Worm (Caenorhabditis elegans): ENCODE data around the gene F13D12.10.

Gene F13D12.10

DNA sequence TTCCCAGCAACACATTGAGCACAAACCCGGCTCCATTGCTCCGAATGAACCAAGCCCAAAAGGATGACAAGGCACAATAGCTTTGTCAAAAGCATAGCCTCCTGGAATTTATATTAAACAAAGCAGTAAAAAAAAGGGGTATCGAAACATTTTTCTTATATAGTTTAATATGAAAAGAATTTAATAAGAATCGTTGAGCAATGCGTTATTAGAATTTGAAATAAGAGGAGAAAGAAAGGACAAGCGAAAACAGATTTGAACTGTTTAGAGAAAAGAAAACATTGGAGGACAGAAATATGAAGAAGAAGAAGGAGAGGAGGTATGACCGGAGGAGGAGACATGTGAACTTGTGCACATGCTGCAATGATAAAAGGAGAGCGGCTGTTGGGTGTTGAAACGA is 28.4 kb upstream of the F13D12.10 start, which contains the start of gene C47D12.5 (continued):
- TF ChIP-seq D1046.2 (GFP tag; IDR thresholded peaks at IDR 0.05) (no peak), nhr-48 (tag; optimal IDR thresholded peaks at IDR 0.05) (no peak), unc-130 (GFP tag; optimal IDR thresholded peaks at IDR 0.05) (no peak), dpl-1 (GFP tag; optimal IDR thresholded peaks at IDR 0.05) (no peak), fkh-10 (GFP tag; optimal IDR thresholded peaks at IDR 0.05) (no peak), lin-39 (tag; optimal IDR thresholded peaks at IDR 0.05) (no peak), ceh-32 (tag; optimal IDR thresholded peaks at IDR 0.05; ENCODE audit: poor library complexity) (no peak)

DNA sequence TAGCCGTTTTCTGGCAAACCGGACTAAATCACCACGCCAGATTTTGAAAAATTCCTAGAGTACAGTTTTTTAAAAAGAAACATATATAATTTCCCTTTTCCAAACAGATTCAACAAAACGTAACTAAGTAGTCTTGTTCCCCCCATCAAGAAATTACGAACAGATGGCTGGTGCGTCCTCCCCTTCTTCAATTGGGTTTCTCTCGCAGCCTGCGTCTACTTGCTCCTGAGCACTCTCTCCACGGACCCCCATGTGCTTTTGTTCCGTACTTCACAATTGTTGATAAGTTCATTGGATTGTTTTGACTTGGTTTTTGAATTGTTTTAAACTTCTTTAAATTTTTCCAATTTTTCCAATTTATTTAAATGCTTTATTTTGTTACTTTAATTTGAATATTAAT is 25.6 kb upstream of the F13D12.10 start:
- TF ChIP-seq hlh-30 (tag; optimal IDR thresholded peaks at IDR 0.05; ENCODE audit: insufficient read depth) (peak; percentile 40), mes-2 (tag; optimal IDR thresholded peaks at IDR 0.05; ENCODE audit: poor library complexity, severe bottlenecking) (peak; percentile 3), set-16 (GFP tag; IDR thresholded peaks at IDR 0.05) (no peak), nhr-10 (tag; optimal IDR thresholded peaks at IDR 0.05) (no peak), hmg-1.1 (GFP tag; IDR thresholded peaks at IDR 0.05) (0 out of 2 replicates have a peak, but pooled peaks have one; percentile 19), ceh-20 (GFP tag; IDR thresholded peaks at IDR 0.05) (no peak), mdl-1 (tag; optimal IDR thresholded peaks at IDR 0.05) (peak in 1 of 2 experiments; percentile 11)

DNA sequence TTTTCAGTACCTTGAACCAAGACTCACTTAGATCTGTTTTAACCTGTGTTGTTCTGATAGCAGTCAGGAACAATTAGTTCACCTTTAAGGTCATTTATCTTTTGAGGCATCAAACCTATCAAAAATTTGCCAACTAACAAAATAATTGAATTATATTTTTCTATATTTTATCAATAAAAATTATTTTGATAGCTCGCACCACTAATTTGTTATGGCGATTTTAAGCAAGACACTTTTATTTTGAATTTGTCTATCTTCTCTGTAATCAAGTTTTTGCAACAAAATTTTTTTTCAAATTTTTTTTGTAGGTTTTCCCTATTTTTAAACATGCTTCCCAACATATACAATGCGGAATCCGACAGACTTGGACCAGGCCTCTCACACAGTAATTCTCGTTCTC is 25.0 kb upstream of the F13D12.10 start, which contains the start of gene kel-1:
kel-1 (plus strand) TSS at position 301 of the 400 bp plus-strand sequence.
- TF ChIP-seq F37D6.2 (tag; optimal IDR thresholded peaks at IDR 0.05) (no peak), daf-8 (GFP tag; IDR thresholded peaks at IDR 0.05) (no peak), unc-39 (tag; optimal IDR thresholded peaks at IDR 0.05) (no peak), zag-1 (tag; optimal IDR thresholded peaks at IDR 0.05) (no peak), F26F4.8 (GFP tag; conservative IDR thresholded peaks at IDR 0.05) (no peak), lin-13 (GFP tag; optimal IDR thresholded peaks at IDR 0.05) (no peak), aha-1 (tag) (no peak), F49E8.2 (tag; optimal IDR thresholded peaks at IDR 0.05; ENCODE audit: borderline replicate concordance) (no peak)

DNA sequence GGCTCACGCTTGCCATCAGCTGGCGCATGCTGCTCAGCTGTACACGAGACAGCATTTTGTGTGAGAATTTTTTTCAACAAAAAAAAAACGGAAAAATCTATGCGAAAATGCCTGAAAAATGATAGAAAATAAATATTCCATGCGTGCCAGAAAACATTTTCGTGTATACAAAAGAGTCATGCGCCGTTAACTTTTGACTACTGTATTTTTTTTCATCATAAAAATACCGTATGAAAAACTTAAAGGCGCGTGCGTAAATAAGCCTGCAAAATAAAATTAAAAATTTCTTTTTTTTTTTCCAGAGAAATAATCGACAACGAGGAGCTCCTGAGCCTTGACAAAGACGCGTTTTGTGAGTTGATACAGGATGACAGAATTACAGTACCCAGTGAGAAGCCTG is 23.7 kb upstream of the F13D12.10 start:
- no peak for TF ChIP-seq php-3 (GFP tag; IDR thresholded peaks at IDR 0.05)
- no peak for TF ChIP-seq nhr-76 (tag; optimal IDR thresholded peaks at IDR 0.05)
- TF ChIP-seq T26A8.4 (GFP tag; IDR thresholded peaks at IDR 0.05): no peak
- no peak for TF ChIP-seq nhr-10 (tag; optimal IDR thresholded peaks at IDR 0.05)
- TF ChIP-seq lin-38 (GFP tag; IDR thresholded peaks at IDR 0.05): no peak
- no peak for TF ChIP-seq madf-9 (GFP tag; conservative IDR thresholded peaks at IDR 0.05)

DNA sequence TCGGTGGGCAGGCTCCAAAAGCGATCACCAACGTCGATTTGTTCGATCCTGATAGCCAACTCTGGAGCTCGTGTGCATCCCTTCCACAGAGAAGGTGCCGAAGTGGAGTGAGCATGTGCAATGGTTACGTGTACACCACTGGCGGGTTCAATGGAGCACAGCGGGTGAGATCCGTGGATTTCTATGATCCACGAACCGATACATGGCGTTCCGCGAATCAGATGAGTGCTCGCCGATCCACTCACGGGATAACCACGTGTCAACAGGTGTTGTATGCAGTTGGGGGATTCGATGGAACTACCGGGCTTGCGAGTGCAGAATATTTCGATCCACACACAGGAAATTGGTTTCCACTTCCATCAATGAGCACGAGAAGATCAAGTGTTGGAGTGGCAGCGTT is 22.7 kb upstream of the F13D12.10 start:
- TF ChIP-seq unc-62 (GFP tag; optimal IDR thresholded peaks at IDR 0.05 in 1 of 2): peak in 1 of 2 experiments; percentile 56
- no peak for TF ChIP-seq unc-62 (tag; optimal IDR thresholded peaks at IDR 0.05)
- TF ChIP-seq nhr-111 (GFP tag; optimal IDR thresholded peaks at IDR 0.05): no peak
- TF ChIP-seq D1046.2 (GFP tag; IDR thresholded peaks at IDR 0.05): peak; percentile 81; the same call in 1 of the 2 replicates
- TF ChIP-seq aly-2 (tag; optimal IDR thresholded peaks at IDR 0.05): peak; percentile 48
- peak; percentile 38 for TF ChIP-seq set-16 (GFP tag; IDR thresholded peaks at IDR 0.05)
- TF ChIP-seq egl-27 (tag; optimal IDR thresholded peaks at IDR 0.05): no peak
- 0 out of 2 replicates have a peak, but pooled peaks have one; percentile 16 for TF ChIP-seq ctbp-1 (GFP tag; IDR thresholded peaks at IDR 0.05)

DNA sequence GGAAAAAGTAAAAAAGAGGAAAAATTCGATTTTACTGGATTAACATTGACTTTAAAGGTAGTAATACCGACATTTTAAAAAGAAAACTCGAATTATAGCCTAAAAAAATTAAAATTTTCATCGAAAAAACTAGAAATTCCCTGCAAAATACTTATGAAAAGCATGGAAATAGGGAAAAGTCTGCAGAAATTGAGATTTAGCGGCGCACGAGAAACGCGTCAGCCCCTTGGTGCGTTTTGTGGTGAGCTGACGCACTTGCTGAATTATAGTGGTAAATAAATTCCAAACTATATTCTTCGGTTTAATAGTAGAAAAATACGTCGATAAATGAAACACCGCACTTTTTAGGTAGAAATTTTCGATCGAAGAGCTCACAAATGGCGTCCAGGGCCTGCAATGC is 19.2 kb upstream of the F13D12.10 start:
- TF ChIP-seq ceh-20 (GFP tag; IDR thresholded peaks at IDR 0.05): no peak
- no peak for TF ChIP-seq F49E8.2 (tag; optimal IDR thresholded peaks at IDR 0.05; ENCODE audit: borderline replicate concordance)
- peak in 1 of 2 experiments; percentile 70 for TF ChIP-seq lsy-2 (tag; optimal IDR thresholded peaks at IDR 0.05)
- peak; percentile 29 for TF ChIP-seq lin-13 (GFP tag; optimal IDR thresholded peaks at IDR 0.05)
- peak in 1 of 2 experiments; percentile 42 for TF ChIP-seq unc-62 (GFP tag; optimal IDR thresholded peaks at IDR 0.05 in 1 of 2)
- TF ChIP-seq unc-62 (tag; optimal IDR thresholded peaks at IDR 0.05): no peak
- no peak for TF ChIP-seq fkh-10 (GFP tag; optimal IDR thresholded peaks at IDR 0.05)
- TF ChIP-seq aha-1 (tag): peak; percentile 96
- no peak for TF ChIP-seq mxl-2 (GFP tag; conservative IDR thresholded peaks at IDR 0.05)
- TF ChIP-seq aly-2 (tag; optimal IDR thresholded peaks at IDR 0.05): no peak
- peak; percentile 50 for TF ChIP-seq dpl-1 (GFP tag; optimal IDR thresholded peaks at IDR 0.05)
- no peak for TF ChIP-seq dmd-6 (GFP tag; IDR thresholded peaks at IDR 0.05)
- TF ChIP-seq hlh-11 (tag; optimal IDR thresholded peaks at IDR 0.05): peak; percentile 25
- TF ChIP-seq mes-2 (tag; optimal IDR thresholded peaks at IDR 0.05; ENCODE audit: poor library complexity, severe bottlenecking): peak; percentile 38
- 0 out of 2 replicates have a peak, but pooled peaks have one; percentile 17 for TF ChIP-seq snpc-1.2 (GFP tag; IDR thresholded peaks at IDR 0.05)
- no peak for TF ChIP-seq php-3 (GFP tag; IDR thresholded peaks at IDR 0.05)
- no peak for TF ChIP-seq mxl-3 (GFP tag; optimal IDR thresholded peaks at IDR 0.05)
- no peak for TF ChIP-seq Y105C5A.15 (GFP tag; IDR thresholded peaks at IDR 0.05)
- TF ChIP-seq nhr-76 (tag; optimal IDR thresholded peaks at IDR 0.05): no peak
- TF ChIP-seq duxl-1 (tag; optimal IDR thresholded peaks at IDR 0.05; ENCODE audit: poor library complexity): no peak
